Worm (Caenorhabditis elegans) whole organism, young adult: Measurements from ENCODE around the gene ZK402.1.

Experiments
- B0035.1 ChIP-seq: sonication (generic microtip); optimal IDR thresholded peaks from 2 replicates; lab custom pipeline; 2016; ENCODE audit warnings: missing genetic modification characterization, mild to moderate bottlenecking, missing compliant biosample characterization, missing genotype, missing genetic modification reagents
- B0336.3 ChIP-seq: fragments of 200-800 bp; sonication (Bioruptor generic); IDR thresholded peaks from 2 replicates; pipeline ENCODE4 v1.3.6; 2022; ENCODE audit warnings: missing genetic modification characterization, missing compliant biosample characterization
- F52B5.7 ChIP-seq: sonication (generic microtip); optimal IDR thresholded peaks from 2 replicates; lab custom pipeline; 2016; ENCODE audit warnings: mild to moderate bottlenecking, missing genetic modification characterization, missing compliant biosample characterization
- F55B11.4 ChIP-seq: sonication (generic microtip); optimal IDR thresholded peaks from 2 replicates; lab custom pipeline; 2016; ENCODE audit warnings: missing compliant biosample characterization, missing genetic modification characterization, borderline replicate concordance; ENCODE audit not compliant: insufficient read depth
- F57A8.1 ChIP-seq: fragments of 200-800 bp; sonication (Bioruptor generic); optimal IDR thresholded peaks from 2 replicates; lab custom pipeline; 2018; ENCODE audit warnings: mild to moderate bottlenecking, missing genetic modification characterization, moderate library complexity, missing compliant biosample characterization
- F57C9.4 ChIP-seq: sonication (generic microtip); optimal IDR thresholded peaks from 2 replicates; lab custom pipeline; 2017; ENCODE audit warnings: mild to moderate bottlenecking, missing genetic modification characterization, missing compliant biosample characterization
- K11D2.4 ChIP-seq: fragments of 200-800 bp; sonication (Bioruptor generic); IDR thresholded peaks from 2 replicates; pipeline ENCODE4 v1.3.6; 2022; ENCODE audit warnings: missing genetic modification reagents, missing genetic modification characterization, missing compliant biosample characterization
- T07F8.4 ChIP-seq: sonication (generic microtip); optimal IDR thresholded peaks from 2 replicates; lab custom pipeline; 2016; ENCODE audit warnings: mild to moderate bottlenecking, missing genetic modification characterization, moderate library complexity, missing compliant biosample characterization
- T26A5.8 ChIP-seq: sonication (generic microtip); optimal IDR thresholded peaks from 2 replicates; lab custom pipeline; 2016; ENCODE audit warnings: missing genetic modification characterization, missing compliant biosample characterization
- Y53F4B.3 ChIP-seq: fragments of 200-800 bp; sonication (Bioruptor generic); IDR thresholded peaks from 2 replicates; pipeline ENCODE4 v1.3.6; 2022; ENCODE audit warnings: missing genetic modification reagents, missing genetic modification characterization, missing compliant biosample characterization
- Y53G8AR.9 ChIP-seq: fragments of 200-800 bp; sonication (Bioruptor generic); conservative IDR thresholded peaks from 2 replicates; pipeline ENCODE4 v1.3.6; 2022; ENCODE audit warnings: missing genetic modification reagents, missing genetic modification characterization, missing compliant biosample characterization
- akir-1 ChIP-seq: fragments of 200-800 bp; sonication (Bioruptor generic); optimal IDR thresholded peaks from 2 replicates; lab custom pipeline; 2018; ENCODE audit warnings: mild to moderate bottlenecking, missing genetic modification characterization, moderate library complexity, missing compliant biosample characterization
- aptf-2 ChIP-seq: fragments of 200-800 bp; sonication (Bioruptor generic); conservative IDR thresholded peaks from 2 replicates; pipeline ENCODE4 v1.3.6; 2022; ENCODE audit warnings: missing genetic modification reagents, missing genetic modification characterization, missing compliant biosample characterization
- atf-7 ChIP-seq: sonication (generic microtip); optimal IDR thresholded peaks from 2 replicates; lab custom pipeline; 2017; ENCODE audit warnings: mild to moderate bottlenecking, missing genetic modification characterization, missing compliant biosample characterization
- attf-5 ChIP-seq: fragments of 200-800 bp; sonication (Bioruptor generic); optimal IDR thresholded peaks from 2 replicates; lab custom pipeline; 2018; ENCODE audit warnings: mild to moderate bottlenecking, missing genetic modification characterization, missing compliant biosample characterization
- ccch-3 ChIP-seq: fragments of 200-800 bp; sonication (Bioruptor generic); optimal IDR thresholded peaks from 2 replicates; lab custom pipeline; 2018; ENCODE audit warnings: mild to moderate bottlenecking, missing genetic modification characterization, missing compliant biosample characterization
- cebp-1 ChIP-seq, 2 experiments: fragments of 200-800 bp in 1 of 2; sonication (Bioruptor generic) in 1 of 2; sonication (generic microtip) in 1 of 2; IDR thresholded peaks in 1 of 2; optimal IDR thresholded peaks in 1 of 2; 2 replicates each; pipeline versions ENCODE4 v1.3.6 to Lab custom; 2017 to 2022; ENCODE audit warnings: missing compliant biosample characterization in 2 of 2, missing genetic modification characterization in 2 of 2, mild to moderate bottlenecking in 1 of 2, missing genetic modification reagents in 1 of 2, moderate library complexity in 1 of 2
- ceh-100 ChIP-seq: fragments of 200-800 bp; sonication (Bioruptor generic); IDR thresholded peaks from 2 replicates; pipeline ENCODE4 v1.3.6; 2022; ENCODE audit warnings: missing genetic modification reagents, missing genetic modification characterization, missing compliant biosample characterization
- ceh-58 ChIP-seq: fragments of 200-800 bp; sonication (Bioruptor generic); IDR thresholded peaks from 2 replicates; pipeline ENCODE4 v1.3.6; 2022; ENCODE audit warnings: missing genetic modification characterization, missing compliant biosample characterization
- chd-7 ChIP-seq: sonication (generic microtip); optimal IDR thresholded peaks from 2 replicates; lab custom pipeline; 2016; ENCODE audit warnings: mild to moderate bottlenecking, missing genetic modification characterization, moderate library complexity, missing compliant biosample characterization
- die-1 ChIP-seq: sonication (generic microtip); optimal IDR thresholded peaks from 2 replicates; lab custom pipeline; 2016; ENCODE audit warnings: missing genotype, mild to moderate bottlenecking, missing genetic modification characterization, missing compliant biosample characterization
- egl-44 ChIP-seq: fragments of 200-800 bp; sonication (Bioruptor generic); IDR thresholded peaks from 2 replicates; pipeline ENCODE4 v1.3.6; 2022; ENCODE audit warnings: missing genetic modification reagents, missing genetic modification characterization, missing compliant biosample characterization
- egrh-3 ChIP-seq: fragments of 200-800 bp; sonication (Bioruptor generic); IDR thresholded peaks from 2 replicates; pipeline ENCODE4 v1.3.6; 2022; ENCODE audit warnings: missing genetic modification reagents, missing genetic modification characterization, missing compliant biosample characterization
- ekl-4 ChIP-seq: fragments of 200-800 bp; sonication (Bioruptor generic); IDR thresholded peaks from 2 replicates; pipeline ENCODE4 v1.3.6; 2022; ENCODE audit warnings: missing genetic modification reagents, missing genetic modification characterization, missing compliant biosample characterization
- fkh-3 ChIP-seq: sonication (generic microtip); optimal IDR thresholded peaks from 2 replicates; lab custom pipeline; 2016; ENCODE audit warnings: mild to moderate bottlenecking, missing genetic modification characterization, missing compliant biosample characterization
- hlh-12 ChIP-seq: sonication (generic microtip); optimal IDR thresholded peaks from 2 replicates; lab custom pipeline; 2016; ENCODE audit warnings: missing genetic modification characterization, missing compliant biosample characterization
- lin-26 ChIP-seq: fragments of 200-800 bp; sonication (Bioruptor generic); IDR thresholded peaks from 2 replicates; pipeline ENCODE4 v1.3.6; 2022; ENCODE audit warnings: missing genetic modification reagents, missing genetic modification characterization, missing compliant biosample characterization
- lin-35 ChIP-seq, 3 experiments: fragments of 150-350 bp in 2 of 3; sonication (generic microtip) in 1 of 3; optimal IDR thresholded peaks; 2 replicates each; lab custom pipeline; 2014 to 2018; ENCODE audit warnings: missing biosample characterization in 3 of 3, missing genetic modification characterization in 3 of 3, missing genetic modification reagents in 3 of 3
- mes-4 ChIP-seq: sonication (generic microtip); optimal IDR thresholded peaks from 2 replicates; lab custom pipeline; 2016; ENCODE audit warnings: missing genotype, missing genetic modification characterization, missing compliant biosample characterization
- mxl-1 ChIP-seq: sonication (generic microtip); optimal IDR thresholded peaks from 2 replicates; lab custom pipeline; 2016; ENCODE audit warnings: missing genetic modification characterization, missing compliant biosample characterization
- nfyb-1 ChIP-seq: fragments of 200-800 bp; sonication (Bioruptor generic); IDR thresholded peaks from 2 replicates; pipeline ENCODE4 v1.3.6; 2022; ENCODE audit warnings: missing genetic modification reagents, missing genetic modification characterization, missing compliant biosample characterization
- nhr-27 ChIP-seq: fragments of 200-800 bp; sonication (Bioruptor generic); optimal IDR thresholded peaks from 2 replicates; lab custom pipeline; 2018; ENCODE audit warnings: mild to moderate bottlenecking, missing genetic modification characterization, moderate library complexity, missing compliant biosample characterization
- pbrm-1 ChIP-seq: fragments of 200-800 bp; sonication (Bioruptor generic); IDR thresholded peaks from 2 replicates; pipeline ENCODE4 v1.3.6; 2022; ENCODE audit warnings: missing genetic modification reagents, missing genetic modification characterization, missing compliant biosample characterization
- pha-4 ChIP-seq: fragments of 150-350 bp; sonication (generic microtip); optimal IDR thresholded peaks from 2 replicates; lab custom pipeline; 2014; ENCODE audit warnings: missing biosample characterization, missing genetic modification reagents, missing genetic modification characterization
- sea-2 ChIP-seq: fragments of 200-800 bp; sonication (Bioruptor generic); IDR thresholded peaks from 2 replicates; pipeline ENCODE4 v1.3.6; 2022; ENCODE audit warnings: missing genetic modification characterization, missing compliant biosample characterization
- tlf-1 ChIP-seq: fragments of 200-800 bp; sonication (Bioruptor generic); optimal IDR thresholded peaks from 2 replicates; lab custom pipeline; 2018; ENCODE audit warnings: mild to moderate bottlenecking, missing genetic modification characterization, missing compliant biosample characterization
- xnd-1 ChIP-seq: sonication (generic microtip); optimal IDR thresholded peaks from 2 replicates; lab custom pipeline; 2016; ENCODE audit warnings: missing genotype, missing genetic modification reagents, missing genetic modification characterization, missing compliant biosample characterization
- zfh-2 ChIP-seq: fragments of 200-800 bp; sonication (Bioruptor generic); conservative IDR thresholded peaks from 2 replicates; pipeline ENCODE4 v1.3.6; 2022; ENCODE audit warnings: missing genetic modification reagents, missing genetic modification characterization, missing compliant biosample characterization
- zim-3 ChIP-seq: sonication (generic microtip); optimal IDR thresholded peaks from 2 replicates; lab custom pipeline; 2017; ENCODE audit warnings: mild to moderate bottlenecking, missing genetic modification characterization, moderate library complexity, missing compliant biosample characterization
- ztf-25 ChIP-seq: fragments of 200-800 bp; sonication (Bioruptor generic); IDR thresholded peaks from 2 replicates; pipeline ENCODE4 v1.3.6; 2022; ENCODE audit warnings: missing genetic modification reagents, missing genetic modification characterization, missing compliant biosample characterization
- ztf-26 ChIP-seq: sonication (generic microtip); optimal IDR thresholded peaks from 2 replicates; lab custom pipeline; 2017; ENCODE audit warnings: missing genetic modification characterization, missing compliant biosample characterization
- ztf-3 ChIP-seq: fragments of 200-800 bp; sonication (Bioruptor generic); optimal IDR thresholded peaks from 2 replicates; lab custom pipeline; 2018; ENCODE audit warnings: mild to moderate bottlenecking, missing genetic modification characterization, missing compliant biosample characterization

ZK402.1 gene

ce11 chrX:1451240-1451639, 47.2 kb downstream of the ZK402.1 start:
- TF ChIP-seq zfh-2 (GFP tag; lab: Robert Waterston, UW) (peak; percentile 89), T07F8.4 (tag; lab: Kevin White, UChicago) (no peak), egrh-3 (GFP tag; lab: Robert Waterston, UW) (peak; percentile 79; the same call in 1 of the 2 replicates)

ce11 chrX:1451816-1452602, 47.9 kb downstream of the ZK402.1 start:
- TF ChIP-seq ztf-26 (tag; lab: Kevin White, UChicago) (no peak), ceh-58 (GFP tag; lab: Robert Waterston, UW) (0 out of 2 replicates have a peak, but pooled peaks have one; percentile 73), lin-26 (GFP tag; lab: Robert Waterston, UW) (0 out of 2 replicates have a peak, but pooled peaks have one; percentile 39), nfyb-1 (GFP tag; lab: Robert Waterston, UW) (peak; percentile 39; the same call in 1 of the 2 replicates), attf-5 (GFP tag; lab: Kevin White, UChicago) (no peak), fkh-3 (tag; lab: Kevin White, UChicago) (no peak), die-1 (tag; lab: Kevin White, UChicago) (no peak), pbrm-1 (no peak), nhr-27 (tag; lab: Kevin White, UChicago) (peak; percentile 35), F57C9.4 (tag; lab: Kevin White, UChicago) (no peak), lin-35 (GFP tag; optimal IDR thresholded peaks at IDR 0.05; lab: Kevin White, UChicago) (peak in 1 of 3 experiments; percentile 56), zfh-2 (GFP tag; lab: Robert Waterston, UW) (no peak), F52B5.7 (no peak), Y53G8AR.9 (GFP tag; lab: Robert Waterston, UW) (0 out of 2 replicates have a peak, but pooled peaks have one; percentile 60), xnd-1 (tag; lab: Kevin White, UChicago) (no peak), ekl-4 (GFP tag; lab: Robert Waterston, UW) (peak; percentile 11; the same call in 1 of the 2 replicates), hlh-12 (tag; lab: Kevin White, UChicago) (no peak), akir-1 (no peak)

- TF ChIP-seq ceh-100 (no peak), atf-7 (tag; lab: Kevin White, UChicago) (peak; percentile 95), xnd-1 (tag; lab: Kevin White, UChicago) (no peak), cebp-1 (GFP tag; IDR thresholded peaks at IDR 0.05; lab: Robert Waterston, UW) (no peak), cebp-1 (tag; optimal IDR thresholded peaks at IDR 0.05; lab: Kevin White, UChicago) (no peak)
These were observed 49.7 kb downstream of the ZK402.1 start, which contains the start of gene cebp-1 for ce11 chrX:1453770-1454169. Gene cebp-1, minus strand, starts transcription at chrX:1453868.

- TF ChIP-seq T07F8.4 (tag; lab: Kevin White, UChicago) = no peak
- TF ChIP-seq ceh-58 (GFP tag; lab: Robert Waterston, UW) = no peak
- TF ChIP-seq mes-4 = no peak
- no peak for TF ChIP-seq sea-2 (GFP tag; lab: Robert Waterston, UW)
- TF ChIP-seq B0336.3 (GFP tag; lab: Robert Waterston, UW) = peak; percentile 94
- peak; percentile 30 for TF ChIP-seq nhr-27 (tag; lab: Kevin White, UChicago)
- TF ChIP-seq ztf-3 (GFP tag; lab: Kevin White, UChicago) = no peak
- TF ChIP-seq B0035.1 (tag; lab: Kevin White, UChicago) = peak; percentile 3
- TF ChIP-seq tlf-1 = peak; percentile 57
- no peak for TF ChIP-seq mxl-1 (tag; lab: Kevin White, UChicago)
- TF ChIP-seq K11D2.4 = peak; percentile 87
- TF ChIP-seq ztf-25 = no peak
- TF ChIP-seq aptf-2 (GFP tag; lab: Robert Waterston, UW) = no peak
- no peak for TF ChIP-seq T26A5.8 (tag; lab: Kevin White, UChicago)
- no peak for TF ChIP-seq ccch-3 (GFP tag; lab: Kevin White, UChicago)
- TF ChIP-seq F55B11.4 (tag; lab: Kevin White, UChicago) = no peak
- peak; percentile 55 for TF ChIP-seq pha-4 (tag; lab: Kevin White, UChicago)
- no peak for TF ChIP-seq zim-3 (tag; lab: Kevin White, UChicago)
- TF ChIP-seq egl-44 (GFP tag; lab: Robert Waterston, UW) = peak; percentile 86
- TF ChIP-seq F57A8.1 (GFP tag; lab: Kevin White, UChicago) = no peak
- TF ChIP-seq Y53F4B.3 (GFP tag; lab: Robert Waterston, UW) = no peak
- TF ChIP-seq chd-7 = peak; percentile 86
- TF ChIP-seq ztf-26 (tag; lab: Kevin White, UChicago) = peak; percentile 92
These were observed 50.3 kb downstream of the ZK402.1 start for ce11 chrX:1454385-1454784.
